Worm (Caenorhabditis elegans): Measurements from ENCODE around the gene chil-16.

chil-16 gene

DNA sequence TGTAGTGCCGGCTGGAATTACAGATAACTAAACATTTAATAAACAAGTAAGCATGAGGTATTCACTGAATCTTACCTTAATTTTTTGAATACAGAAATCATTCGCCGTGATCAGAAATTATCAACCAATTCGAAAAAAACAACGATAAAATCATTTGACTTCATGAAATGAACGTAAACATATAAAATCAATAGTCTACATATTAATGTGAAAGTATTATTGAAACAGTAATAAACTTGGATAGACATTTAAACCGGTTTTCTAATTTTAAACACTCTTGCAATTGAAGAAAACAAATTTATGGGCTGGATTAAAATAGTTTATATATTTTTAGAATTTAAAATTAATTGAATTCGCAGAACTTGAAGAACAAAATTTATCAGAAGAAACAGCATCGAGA, at the start of gene chil-16:
chil-16 (minus strand) TSS at position 101 of the 400 bp plus-strand sequence.
- TF ChIP-seq sea-1 (GFP tag; conservative IDR thresholded peaks at IDR 0.05) (no peak), ceh-13 (GFP tag; optimal IDR thresholded peaks at IDR 0.05) (no peak), hmbx-1 (tag; optimal IDR thresholded peaks at IDR 0.05) (no peak), tbx-37 (GFP tag; conservative IDR thresholded peaks at IDR 0.05) (no peak), ets-7 (tag; optimal IDR thresholded peaks at IDR 0.05) (no peak), pes-1 (GFP tag; IDR thresholded peaks at IDR 0.05) (no peak), hmg-4 (GFP tag; optimal IDR thresholded peaks at IDR 0.05) (no peak), scrt-1 (GFP tag; IDR thresholded peaks at IDR 0.05) (no peak)

DNA sequence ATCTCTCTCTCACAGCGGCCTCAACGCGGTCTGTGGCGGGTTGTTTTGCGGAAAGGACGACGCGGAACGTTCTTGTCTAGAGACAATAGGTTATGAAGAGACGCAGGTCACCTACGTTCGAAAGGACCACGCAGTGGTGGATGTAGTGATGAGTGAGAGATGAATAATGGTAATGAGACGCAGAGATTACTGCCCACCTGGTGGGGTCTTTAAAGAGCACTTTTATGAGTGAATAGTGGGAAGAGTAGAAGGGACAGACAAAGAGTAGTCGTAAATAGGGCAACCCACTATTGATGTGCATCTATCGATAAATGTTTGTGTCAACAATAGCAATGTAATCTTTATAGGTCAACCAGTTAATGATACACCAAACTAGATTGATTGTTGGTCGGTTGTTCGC, 49.3 kb upstream of the chil-16 start:
- TF ChIP-seq tbx-11 (GFP tag; IDR thresholded peaks at IDR 0.05) (no peak), hmg-4 (GFP tag; optimal IDR thresholded peaks at IDR 0.05) (peak; percentile 64)

DNA sequence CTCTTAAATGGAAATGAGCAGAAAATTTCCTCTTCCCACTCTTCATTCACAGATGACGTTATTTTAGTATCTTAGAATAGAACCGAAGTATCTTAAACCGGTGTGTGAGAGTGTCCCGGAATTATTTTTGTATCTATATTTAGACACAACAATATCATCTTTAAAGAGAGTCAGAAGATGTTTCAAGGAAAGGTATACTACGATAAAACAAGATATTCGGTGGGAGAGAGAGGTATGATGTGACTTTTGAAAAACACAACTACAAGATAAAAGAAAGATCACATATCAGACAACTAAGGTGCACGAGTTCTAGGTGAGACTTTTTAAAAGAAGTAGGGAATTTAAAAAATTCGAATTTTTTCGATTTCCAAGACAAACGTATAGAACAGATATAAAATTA, 48.9 kb upstream of the chil-16 start:
- no peak for TF ChIP-seq hmg-4 (GFP tag; optimal IDR thresholded peaks at IDR 0.05)
- no peak for TF ChIP-seq pes-1 (GFP tag; IDR thresholded peaks at IDR 0.05)
- no peak for TF ChIP-seq ceh-36 (tag; optimal IDR thresholded peaks at IDR 0.05)
- TF ChIP-seq ama-1 (optimal IDR thresholded peaks at IDR 0.05) = no peak
- no peak for TF ChIP-seq scrt-1 (GFP tag; IDR thresholded peaks at IDR 0.05)

DNA sequence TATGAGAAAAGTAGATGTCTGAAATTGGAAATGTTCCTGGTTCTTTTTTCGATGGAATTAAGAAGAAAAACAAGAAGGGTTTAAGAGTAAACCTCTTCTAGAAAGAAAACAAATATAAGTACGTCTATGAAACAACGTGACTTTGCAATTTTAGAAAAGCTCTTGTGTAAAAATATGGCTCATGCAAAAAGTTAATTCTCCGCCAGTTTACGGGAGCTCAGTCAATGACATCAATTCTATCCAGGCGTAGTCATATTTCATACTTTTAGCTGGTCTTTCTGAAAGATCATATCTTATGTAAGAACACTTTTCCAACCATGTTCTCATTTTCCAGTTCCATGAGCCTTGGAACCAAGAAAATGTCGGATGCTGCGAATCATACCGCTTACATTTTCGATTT, 48.2 kb upstream of the chil-16 start:
- TF ChIP-seq flt-1 (GFP tag; IDR thresholded peaks at IDR 0.05) (no peak), pes-1 (GFP tag; IDR thresholded peaks at IDR 0.05) (no peak), F13C5.2 (tag; optimal IDR thresholded peaks at IDR 0.05) (no peak), ceh-13 (GFP tag; optimal IDR thresholded peaks at IDR 0.05) (no peak), ceh-36 (tag; optimal IDR thresholded peaks at IDR 0.05) (no peak), ama-1 (optimal IDR thresholded peaks at IDR 0.05) (no peak), scrt-1 (GFP tag; IDR thresholded peaks at IDR 0.05) (no peak), hmbx-1 (tag; optimal IDR thresholded peaks at IDR 0.05) (no peak), tbx-37 (GFP tag; conservative IDR thresholded peaks at IDR 0.05) (no peak), hnd-1 (tag; optimal IDR thresholded peaks at IDR 0.05) (no peak), B0310.2 (tag; optimal IDR thresholded peaks at IDR 0.05) (no peak), hmg-4 (GFP tag; optimal IDR thresholded peaks at IDR 0.05) (no peak), tra-4 (tag; optimal IDR thresholded peaks at IDR 0.05) (no peak), sea-1 (GFP tag; conservative IDR thresholded peaks at IDR 0.05) (no peak), aly-1 (tag; optimal IDR thresholded peaks at IDR 0.05) (no peak), tbx-11 (GFP tag; IDR thresholded peaks at IDR 0.05) (no peak), ets-7 (tag; optimal IDR thresholded peaks at IDR 0.05) (no peak)

DNA sequence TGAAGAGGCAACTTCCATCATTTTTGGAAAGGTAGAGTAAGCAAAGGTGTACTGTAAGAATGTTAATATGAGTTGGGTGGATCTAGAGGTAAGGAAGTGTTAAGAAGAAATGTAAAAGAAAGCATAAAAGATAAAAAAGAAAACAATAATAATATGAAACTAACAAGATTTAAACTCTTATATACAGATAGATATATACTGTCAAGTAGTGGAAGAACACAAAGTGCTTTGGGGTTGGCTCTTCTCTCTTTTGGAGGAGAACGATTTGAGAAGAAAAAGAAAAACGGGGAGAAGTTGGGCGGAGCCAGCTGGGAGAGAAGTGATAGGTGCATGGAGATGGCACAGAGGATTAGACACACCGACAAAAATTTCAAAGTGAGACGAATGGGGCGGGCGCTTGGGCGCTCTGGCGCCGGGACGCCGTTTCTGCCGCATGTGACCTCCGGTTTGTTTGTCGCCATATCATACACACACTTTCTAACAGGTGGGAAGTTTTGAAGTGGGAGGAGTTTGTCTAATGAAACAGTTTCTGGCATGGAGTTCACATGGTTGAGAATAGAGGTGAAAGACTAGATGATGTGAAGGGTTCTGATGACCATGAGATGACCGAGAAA, 45.7 kb upstream of the chil-16 start, which contains the start of gene T19H5.4:
T19H5.4 (minus strand) TSS at position 51 of the 614 bp plus-strand sequence.
- no peak for TF ChIP-seq aly-1 (tag; optimal IDR thresholded peaks at IDR 0.05)
- TF ChIP-seq F13C5.2 (tag; optimal IDR thresholded peaks at IDR 0.05) = no peak
- TF ChIP-seq tra-4 (tag; optimal IDR thresholded peaks at IDR 0.05) = no peak
- no peak for TF ChIP-seq ets-7 (tag; optimal IDR thresholded peaks at IDR 0.05)
- no peak for TF ChIP-seq tbx-37 (GFP tag; conservative IDR thresholded peaks at IDR 0.05)
- no peak for TF ChIP-seq ceh-36 (tag; optimal IDR thresholded peaks at IDR 0.05)
- no peak for TF ChIP-seq flt-1 (GFP tag; IDR thresholded peaks at IDR 0.05)
- TF ChIP-seq hmbx-1 (tag; optimal IDR thresholded peaks at IDR 0.05) = no peak
- no peak for TF ChIP-seq pes-1 (GFP tag; IDR thresholded peaks at IDR 0.05)
- no peak for TF ChIP-seq tbx-11 (GFP tag; IDR thresholded peaks at IDR 0.05)
- TF ChIP-seq ceh-13 (GFP tag; optimal IDR thresholded peaks at IDR 0.05) = no peak
- TF ChIP-seq scrt-1 (GFP tag; IDR thresholded peaks at IDR 0.05) = no peak

DNA sequence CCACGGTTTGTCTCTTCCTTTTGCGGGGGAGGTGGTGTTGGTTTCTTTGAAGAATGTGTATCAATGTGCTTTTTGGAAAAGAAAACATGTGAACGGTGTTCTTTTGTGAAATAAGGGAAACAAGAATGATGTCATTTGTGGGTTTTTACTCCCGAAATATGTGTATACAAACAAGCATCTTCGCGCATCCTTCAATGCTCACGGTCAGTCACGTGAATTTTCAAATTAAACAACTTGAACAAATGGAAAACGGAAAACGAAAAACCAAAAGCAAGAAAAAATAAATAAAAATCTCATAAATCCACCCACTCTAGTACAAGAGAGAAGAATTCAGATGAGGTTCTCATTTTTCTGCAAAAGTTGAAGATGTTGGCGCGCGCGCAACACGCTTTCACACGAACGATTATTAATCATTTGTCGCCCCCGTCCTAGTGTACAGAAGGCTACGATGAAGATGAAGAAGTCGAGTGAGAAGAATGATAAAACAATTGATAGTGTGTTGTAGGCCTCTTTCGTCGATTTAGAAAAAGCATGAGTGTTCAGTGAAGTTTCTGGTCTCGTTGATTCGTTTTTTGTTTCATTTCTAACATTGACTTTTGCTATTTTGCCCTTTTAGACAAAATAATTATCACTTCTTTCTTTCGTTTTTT, 43.5 kb upstream of the chil-16 start:
- TF ChIP-seq ama-1 (optimal IDR thresholded peaks at IDR 0.05) = no peak
- TF ChIP-seq hmbx-1 (tag; optimal IDR thresholded peaks at IDR 0.05) = no peak
- no peak for TF ChIP-seq F13C5.2 (tag; optimal IDR thresholded peaks at IDR 0.05)
- TF ChIP-seq aly-1 (tag; optimal IDR thresholded peaks at IDR 0.05) = no peak
- no peak for TF ChIP-seq B0310.2 (tag; optimal IDR thresholded peaks at IDR 0.05)
- no peak for TF ChIP-seq scrt-1 (GFP tag; IDR thresholded peaks at IDR 0.05)
- no peak for TF ChIP-seq ceh-36 (tag; optimal IDR thresholded peaks at IDR 0.05)
- TF ChIP-seq hnd-1 (tag; optimal IDR thresholded peaks at IDR 0.05) = no peak
- no peak for TF ChIP-seq tbx-37 (GFP tag; conservative IDR thresholded peaks at IDR 0.05)
- no peak for TF ChIP-seq ceh-13 (GFP tag; optimal IDR thresholded peaks at IDR 0.05)
- no peak for TF ChIP-seq tra-4 (tag; optimal IDR thresholded peaks at IDR 0.05)
- no peak for TF ChIP-seq hmg-4 (GFP tag; optimal IDR thresholded peaks at IDR 0.05)
- no peak for TF ChIP-seq flt-1 (GFP tag; IDR thresholded peaks at IDR 0.05)
- no peak for TF ChIP-seq pes-1 (GFP tag; IDR thresholded peaks at IDR 0.05)

DNA sequence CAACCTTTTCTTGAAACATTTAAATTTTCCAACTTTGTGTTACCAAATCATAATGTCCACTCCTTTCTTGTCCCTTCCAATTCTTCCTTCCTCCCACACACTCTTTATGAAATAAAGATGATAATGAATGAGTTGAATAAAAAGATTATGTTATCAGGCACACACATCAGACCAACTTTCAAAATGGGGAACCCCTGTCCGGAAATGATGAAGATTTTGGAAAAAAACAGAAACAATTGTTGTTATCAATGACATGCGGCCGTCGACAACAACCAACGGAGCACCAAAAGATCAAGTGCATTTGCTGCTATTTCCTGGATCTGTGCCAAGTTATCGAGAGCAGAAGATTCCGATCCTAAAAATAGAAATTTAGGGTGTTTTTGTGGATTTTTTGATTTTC, 41.6 kb upstream of the chil-16 start:
- TF ChIP-seq ceh-13 (GFP tag; optimal IDR thresholded peaks at IDR 0.05) (no peak), hnd-1 (tag; optimal IDR thresholded peaks at IDR 0.05) (no peak), hmbx-1 (tag; optimal IDR thresholded peaks at IDR 0.05) (no peak), flt-1 (GFP tag; IDR thresholded peaks at IDR 0.05) (no peak), B0310.2 (tag; optimal IDR thresholded peaks at IDR 0.05) (no peak), tra-4 (tag; optimal IDR thresholded peaks at IDR 0.05) (no peak), ama-1 (optimal IDR thresholded peaks at IDR 0.05) (no peak), tbx-11 (GFP tag; IDR thresholded peaks at IDR 0.05) (no peak), ceh-36 (tag; optimal IDR thresholded peaks at IDR 0.05) (no peak), pes-1 (GFP tag; IDR thresholded peaks at IDR 0.05) (no peak), F13C5.2 (tag; optimal IDR thresholded peaks at IDR 0.05) (no peak), hmg-4 (GFP tag; optimal IDR thresholded peaks at IDR 0.05) (no peak), tbx-37 (GFP tag; conservative IDR thresholded peaks at IDR 0.05) (no peak)

DNA sequence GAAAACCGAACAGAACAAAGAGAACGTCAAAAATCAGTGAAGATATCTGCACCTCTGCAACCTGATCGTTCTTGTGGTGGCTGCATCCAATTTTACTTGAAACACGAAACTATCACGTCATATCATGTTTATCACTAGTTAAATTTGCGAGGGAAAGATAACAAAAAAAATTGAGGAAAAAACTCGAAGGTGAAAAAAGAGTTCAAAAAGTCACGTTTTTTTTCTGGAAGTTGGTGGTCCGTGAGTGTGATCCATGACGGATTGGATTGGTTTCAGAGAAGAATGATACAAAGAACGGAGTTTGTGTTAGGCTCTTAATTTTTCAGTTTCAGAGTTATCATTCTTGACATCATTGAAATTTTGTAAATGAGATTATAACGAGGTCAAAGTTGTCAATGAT, 40.8 kb upstream of the chil-16 start:
- TF ChIP-seq ets-7 (tag; optimal IDR thresholded peaks at IDR 0.05) (no peak), hmbx-1 (tag; optimal IDR thresholded peaks at IDR 0.05) (no peak), ama-1 (optimal IDR thresholded peaks at IDR 0.05) (no peak), scrt-1 (GFP tag; IDR thresholded peaks at IDR 0.05) (no peak), hnd-1 (tag; optimal IDR thresholded peaks at IDR 0.05) (no peak), tbx-37 (GFP tag; conservative IDR thresholded peaks at IDR 0.05) (no peak), sea-1 (GFP tag; conservative IDR thresholded peaks at IDR 0.05) (no peak), tbx-11 (GFP tag; IDR thresholded peaks at IDR 0.05) (no peak), tra-4 (tag; optimal IDR thresholded peaks at IDR 0.05) (no peak), flt-1 (GFP tag; IDR thresholded peaks at IDR 0.05) (no peak), F13C5.2 (tag; optimal IDR thresholded peaks at IDR 0.05) (no peak), pes-1 (GFP tag; IDR thresholded peaks at IDR 0.05) (no peak), aly-1 (tag; optimal IDR thresholded peaks at IDR 0.05) (no peak), hmg-4 (GFP tag; optimal IDR thresholded peaks at IDR 0.05) (no peak), ceh-36 (tag; optimal IDR thresholded peaks at IDR 0.05) (no peak)

Data from whole organism, early embryonic.